Fruit fly (Drosophila melanogaster) whole organism, embryonic: Measurements from ENCODE around the gene Grip91.

Experiments
- ATbp ChIP-seq: fragments of 200-800 bp; sonication (Bioruptor generic); optimal IDR thresholded peaks from 2 replicates; lab custom pipeline; 2017; ENCODE audit warnings: missing biosample characterization, mild to moderate bottlenecking, missing genetic modification characterization, missing genetic modification reagents
- Aef1 ChIP-seq: fragments of 200-800 bp; sonication (Bioruptor generic); IDR thresholded peaks from 3 replicates; pipeline ENCODE4 v1.3.6; 2022; ENCODE audit warnings: missing biosample characterization, missing genetic modification characterization
- Bteb2 ChIP-seq: fragments of 200-800 bp; sonication (Bioruptor generic); optimal IDR thresholded peaks from 2 replicates; lab custom pipeline; 2016; ENCODE audit warnings: missing biosample characterization, missing genetic modification characterization
- CG10267 ChIP-seq: fragments of 200-800 bp; sonication (Bioruptor generic); optimal IDR thresholded peaks from 2 replicates; lab custom pipeline; 2018; ENCODE audit warnings: missing biosample characterization, mild to moderate bottlenecking, missing genetic modification characterization, moderate library complexity
- CG10431 ChIP-seq: fragments of 200-800 bp; sonication (Bioruptor generic); optimal IDR thresholded peaks from 3 replicates; lab custom pipeline; 2018; ENCODE audit warnings: missing biosample characterization, mild to moderate bottlenecking, missing genetic modification characterization
- CG11085 ChIP-seq: fragments of 200-800 bp; sonication (Bioruptor generic); IDR thresholded peaks from 2 replicates; pipeline ENCODE4 v1.3.6; 2022; ENCODE audit warnings: missing biosample characterization, missing genetic modification characterization
- CG11560 ChIP-seq: fragments of 200-800 bp; sonication (Bioruptor generic); IDR thresholded peaks from 3 replicates; pipeline ENCODE4 v1.3.6; 2022; ENCODE audit warnings: missing biosample characterization, missing genetic modification characterization
- CG12104 ChIP-seq: fragments of 200-800 bp; sonication (Bioruptor generic); optimal IDR thresholded peaks from 3 replicates; lab custom pipeline; 2016; ENCODE audit warnings: missing biosample characterization, missing genetic modification characterization
- CG12659 ChIP-seq: fragments of 200-800 bp; sonication (Bioruptor generic); optimal IDR thresholded peaks from 3 replicates; lab custom pipeline; 2017; ENCODE audit warnings: mild to moderate bottlenecking, missing biosample characterization, missing genetic modification reagents, missing genetic modification characterization
- CG12744 ChIP-seq: fragments of 200-800 bp; sonication (Bioruptor generic); optimal IDR thresholded peaks from 2 replicates; lab custom pipeline; 2016; ENCODE audit warnings: missing biosample characterization, missing genetic modification characterization
- CG14441 ChIP-seq: fragments of 200-800 bp; sonication (Bioruptor generic); IDR thresholded peaks from 2 replicates; pipeline ENCODE4 v1.3.6; 2022; ENCODE audit warnings: missing biosample characterization, missing genetic modification characterization
- CG14965 ChIP-seq: fragments of 200-800 bp; sonication (Bioruptor generic); optimal IDR thresholded peaks from 2 replicates; lab custom pipeline; 2016; ENCODE audit warnings: missing biosample characterization, missing genetic modification characterization, borderline replicate concordance
- CG17385 ChIP-seq: fragments of 200-800 bp; sonication (Bioruptor generic); optimal IDR thresholded peaks from 3 replicates; lab custom pipeline; 2018; ENCODE audit warnings: missing biosample characterization, mild to moderate bottlenecking, missing genetic modification characterization
- CG2678 ChIP-seq: fragments of 200-800 bp; sonication (Bioruptor generic); optimal IDR thresholded peaks from 3 replicates; lab custom pipeline; 2019; ENCODE audit warnings: missing biosample characterization, mild to moderate bottlenecking, missing genetic modification characterization, moderate library complexity
- CG31441 ChIP-seq: fragments of 200-800 bp; sonication (Bioruptor generic); IDR thresholded peaks from 2 replicates; pipeline ENCODE4 v1.3.6; 2022; ENCODE audit warnings: missing biosample characterization, missing genetic modification characterization
- CG4854 ChIP-seq: fragments of 200-800 bp; sonication (Bioruptor generic); optimal IDR thresholded peaks from 2 replicates; lab custom pipeline; 2016; ENCODE audit warnings: missing biosample characterization, missing genetic modification characterization, inconsistent platforms
- CG7786 ChIP-seq: fragments of 200-800 bp; sonication (Bioruptor generic); optimal IDR thresholded peaks from 2 replicates; lab custom pipeline; 2016; ENCODE audit warnings: missing biosample characterization, missing genetic modification characterization
- CG8089 ChIP-seq: fragments of 200-800 bp; sonication (Bioruptor generic); optimal IDR thresholded peaks from 3 replicates; lab custom pipeline; 2016; ENCODE audit warnings: missing biosample characterization, missing genetic modification characterization
- Dad ChIP-seq: fragments of 200-800 bp; sonication (Bioruptor generic); optimal IDR thresholded peaks from 3 replicates; lab custom pipeline; 2016; ENCODE audit warnings: missing biosample characterization, missing genetic modification characterization
- Dp ChIP-seq: fragments of 200-800 bp; sonication (Bioruptor generic); optimal IDR thresholded peaks from 2 replicates; lab custom pipeline; 2018; ENCODE audit warnings: missing biosample characterization, mild to moderate bottlenecking, missing genetic modification characterization, moderate library complexity
- Fer2 ChIP-seq: fragments of 200-800 bp; sonication (Bioruptor generic); optimal IDR thresholded peaks from 2 replicates; lab custom pipeline; 2018; ENCODE audit warnings: missing biosample characterization, mild to moderate bottlenecking, missing genetic modification characterization, moderate library complexity
- HLH4C ChIP-seq: fragments of 200-800 bp; sonication (Bioruptor generic); IDR thresholded peaks from 3 replicates; pipeline ENCODE4 v1.3.6; 2022; ENCODE audit warnings: missing biosample characterization, missing genetic modification characterization; ENCODE audit not compliant: partially characterized antibody
- HLH54F ChIP-seq: fragments of 200-800 bp; sonication (Bioruptor generic); optimal IDR thresholded peaks from 3 replicates; lab custom pipeline; 2016; ENCODE audit warnings: missing biosample characterization, missing genetic modification characterization
- Lim3 ChIP-seq: fragments of 200-800 bp; sonication (Bioruptor generic); IDR thresholded peaks from 2 replicates; pipeline ENCODE4 v1.3.6; 2022; ENCODE audit warnings: missing biosample characterization, missing genetic modification characterization
- MESR4 ChIP-seq: fragments of 200-800 bp; sonication (Bioruptor generic); optimal IDR thresholded peaks from 2 replicates; lab custom pipeline; 2018; ENCODE audit warnings: missing biosample characterization, mild to moderate bottlenecking, missing genetic modification characterization, moderate library complexity
- Med ChIP-seq: fragments of 200-800 bp; sonication (Bioruptor generic); peaks from one replicate; lab custom pipeline; 2016; ENCODE audit warnings: missing biosample characterization, missing genetic modification characterization, mild to moderate bottlenecking, inconsistent platforms, moderate library complexity
- Oli ChIP-seq: fragments of 200-800 bp; sonication (Bioruptor generic); optimal IDR thresholded peaks from 2 replicates; lab custom pipeline; 2018; ENCODE audit warnings: missing biosample characterization, mild to moderate bottlenecking, missing genetic modification characterization, moderate library complexity
- Optix ChIP-seq: fragments of 200-800 bp; sonication (Bioruptor generic); IDR thresholded peaks from 3 replicates; pipeline ENCODE4 v1.3.6; 2022; ENCODE audit warnings: missing biosample characterization, missing genetic modification characterization
- Scr ChIP-seq: fragments of 200-800 bp; sonication (Bioruptor generic); IDR thresholded peaks from 2 replicates; pipeline ENCODE4 v1.3.6; 2022; ENCODE audit warnings: missing biosample characterization, missing genetic modification characterization; ENCODE audit not compliant: partially characterized antibody
- Ssrp ChIP-seq: fragments of 200-800 bp; sonication (Bioruptor generic); optimal IDR thresholded peaks from 2 replicates; lab custom pipeline; 2018; ENCODE audit warnings: missing biosample characterization, mild to moderate bottlenecking, missing genetic modification characterization, moderate library complexity
- Trl ChIP-seq, 3 experiments: fragments of >200 bp in 2 of 3; fragments of 200-800 bp in 1 of 3; sonication (Bioruptor generic) in 1 of 3; optimal IDR thresholded peaks; 2 replicates in 1 of 3; 3 replicates in 2 of 3; lab custom pipeline; 2016 to 2017; ENCODE audit warnings: missing biosample characterization in 1 of 3, missing genetic modification characterization in 1 of 3
- dati ChIP-seq: fragments of 200-800 bp; sonication (Bioruptor generic); IDR thresholded peaks from 2 replicates; pipeline ENCODE4 v1.3.6; 2022; ENCODE audit warnings: missing biosample characterization, missing genetic modification characterization
- dmrt99B ChIP-seq: fragments of 200-800 bp; sonication (Bioruptor generic); optimal IDR thresholded peaks from 2 replicates; lab custom pipeline; 2018; ENCODE audit warnings: missing biosample characterization, mild to moderate bottlenecking, missing genetic modification characterization, moderate library complexity
- ems ChIP-seq: fragments of 200-800 bp; sonication (Bioruptor generic); optimal IDR thresholded peaks from 3 replicates; lab custom pipeline; 2016; ENCODE audit warnings: missing biosample characterization, missing genetic modification characterization
- her ChIP-seq: fragments of 200-800 bp; sonication (Bioruptor generic); optimal IDR thresholded peaks from 2 replicates; lab custom pipeline; 2016; ENCODE audit warnings: missing biosample characterization, missing genetic modification characterization
- inv ChIP-seq: fragments of 200-800 bp; sonication (Bioruptor generic); IDR thresholded peaks from 2 replicates; pipeline ENCODE4 v1.3.6; 2022; ENCODE audit warnings: missing biosample characterization, missing genetic modification characterization; ENCODE audit not compliant: partially characterized antibody
- jumu ChIP-seq: fragments of 200-800 bp; sonication (Bioruptor generic); optimal IDR thresholded peaks from 3 replicates; lab custom pipeline; 2016; ENCODE audit warnings: missing biosample characterization, missing genetic modification characterization
- kni ChIP-seq: fragments of 200-800 bp; sonication (Bioruptor generic); optimal IDR thresholded peaks from 3 replicates; lab custom pipeline; 2017; ENCODE audit warnings: mild to moderate bottlenecking, missing biosample characterization, missing genetic modification reagents, missing genetic modification characterization
- mam ChIP-seq: fragments of 200-800 bp; sonication (Bioruptor generic); optimal IDR thresholded peaks from 3 replicates; lab custom pipeline; 2016; ENCODE audit warnings: missing biosample characterization, missing genetic modification characterization
- nerfin-1 ChIP-seq: fragments of 200-800 bp; sonication (Bioruptor generic); optimal IDR thresholded peaks from 3 replicates; lab custom pipeline; 2019; ENCODE audit warnings: missing biosample characterization, mild to moderate bottlenecking, missing genetic modification characterization, moderate library complexity
- pan ChIP-seq, 4 experiments: fragments of >200 bp in 3 of 4; fragments of 200-800 bp in 1 of 4; sonication (Bioruptor generic) in 1 of 4; optimal IDR thresholded peaks in 3 of 4; IDR thresholded peaks in 1 of 4; 2 replicates each; pipeline versions ENCODE4 v1.3.6 to Lab custom; 2017 to 2022; ENCODE audit warnings: missing biosample characterization in 2 of 4, missing genetic modification characterization in 2 of 4, mixed read lengths in 1 of 4
- phol ChIP-seq: fragments of 200-800 bp; sonication (Bioruptor generic); optimal IDR thresholded peaks from 3 replicates; lab custom pipeline; 2018; ENCODE audit warnings: missing biosample characterization, mild to moderate bottlenecking, missing genetic modification characterization, moderate library complexity
- pita ChIP-seq: fragments of 200-800 bp; sonication (Bioruptor generic); optimal IDR thresholded peaks from 2 replicates; lab custom pipeline; 2017; ENCODE audit warnings: missing biosample characterization, mild to moderate bottlenecking, missing genetic modification characterization
- rib ChIP-seq: fragments of 200-800 bp; sonication (Bioruptor generic); IDR thresholded peaks from 2 replicates; pipeline ENCODE4 v1.3.6; 2022; ENCODE audit warnings: missing biosample characterization, missing genetic modification characterization
- shn ChIP-seq: fragments of 200-800 bp; sonication (Bioruptor generic); optimal IDR thresholded peaks from 3 replicates; lab custom pipeline; 2016; ENCODE audit warnings: missing biosample characterization, missing genetic modification characterization
- sima ChIP-seq: fragments of 200-800 bp; sonication (Bioruptor generic); optimal IDR thresholded peaks from 2 replicates; lab custom pipeline; 2016; ENCODE audit warnings: missing biosample characterization, missing genetic modification characterization
- trem ChIP-seq: fragments of 200-800 bp; optimal IDR thresholded peaks from 3 replicates; lab custom pipeline; 2019; ENCODE audit warnings: missing biosample characterization, mild to moderate bottlenecking, missing genetic modification characterization, moderate library complexity
- twi ChIP-seq: fragments of 200-800 bp; optimal IDR thresholded peaks from 2 replicates; lab custom pipeline; 2019; ENCODE audit warnings: missing biosample characterization, mild to moderate bottlenecking, missing genetic modification characterization, moderate library complexity
- usp ChIP-seq: fragments of >200 bp; optimal IDR thresholded peaks from 2 replicates; lab custom pipeline; 2017; ENCODE audit warnings: missing biosample characterization, missing genetic modification characterization
- vfl ChIP-seq: fragments of 200-800 bp; sonication (Bioruptor generic); optimal IDR thresholded peaks from 2 replicates; lab custom pipeline; 2016; ENCODE audit warnings: missing biosample characterization, missing genetic modification characterization

Gene Grip91

dm6 chrX:13787282-13787850, 42.9 kb upstream of the Grip91 start (continued):
- TF ChIP-seq usp (GFP tag; lab: Kevin White, UChicago) (no peak), Med (GFP tag; lab: Kevin White, UChicago) (peak; percentile 81), CG8089 (GFP tag; lab: Kevin White, UChicago) (no peak), CG11560 (tag; lab: Robert Waterston, UW) (no peak), mam (GFP tag; lab: Kevin White, UChicago) (no peak), trem (no peak), jumu (GFP tag; lab: Kevin White, UChicago) (no peak), CG2678 (peak; percentile 31), CG7786 (GFP tag; lab: Kevin White, UChicago) (no peak), Aef1 (GFP tag; lab: Robert Waterston, UW) (no peak), Trl (optimal IDR thresholded peaks at IDR 0.05; lab: Kevin White, UChicago) (no peak), Trl (GFP tag; optimal IDR thresholded peaks at IDR 0.05; lab: Kevin White, UChicago) (no peak), phol (tag; lab: Kevin White, UChicago) (peak; percentile 24), HLH4C (peak; percentile 62; the same call in 2 of the 3 replicates), Dad (GFP tag; lab: Kevin White, UChicago) (no peak), ems (GFP tag; lab: Kevin White, UChicago) (no peak), Ssrp (no peak), pan (optimal IDR thresholded peaks at IDR 0.05; lab: Kevin White, UChicago) (no peak), pan (GFP tag; optimal IDR thresholded peaks at IDR 0.05 in 1 of 2, IDR thresholded peaks at IDR 0.05 in 1 of 2) (no peak), CG31441 (GFP tag; lab: Robert Waterston, UW) (peak; percentile 22; the same call in 1 of the 2 replicates), shn (GFP tag; lab: Kevin White, UChicago) (no peak), dati (GFP tag; lab: Robert Waterston, UW) (no peak), ATbp (GFP tag; lab: Kevin White, UChicago) (no peak), MESR4 (GFP tag; lab: Kevin White, UChicago) (no peak), Bteb2 (GFP tag; lab: Kevin White, UChicago) (no peak), sima (no peak), Scr (GFP tag; lab: Robert Waterston, UW) (no peak), CG4854 (GFP tag; lab: Kevin White, UChicago) (no peak), pita (GFP tag; lab: Kevin White, UChicago) (no peak), CG14965 (GFP tag; lab: Kevin White, UChicago) (no peak), Dp (GFP tag; lab: Kevin White, UChicago) (no peak), Optix (no peak), CG10267 (tag; lab: Kevin White, UChicago) (no peak), CG12744 (GFP tag; lab: Kevin White, UChicago) (no peak), CG12659 (GFP tag; lab: Kevin White, UChicago) (no peak), CG10431 (no peak), inv (GFP tag; lab: Robert Waterston, UW) (no peak), dmrt99B (tag; lab: Kevin White, UChicago) (peak; percentile 6), CG17385 (GFP tag; lab: Kevin White, UChicago) (no peak), nerfin-1 (tag; lab: Kevin White, UChicago) (peak; percentile 88), Lim3 (GFP tag; lab: Robert Waterston, UW) (no peak), CG11085 (no peak), HLH54F (GFP tag; lab: Kevin White, UChicago) (no peak), vfl (GFP tag; lab: Kevin White, UChicago) (no peak), CG14441 (GFP tag; lab: Robert Waterston, UW) (no peak), rib (GFP tag; lab: Robert Waterston, UW) (no peak), Fer2 (tag; lab: Kevin White, UChicago) (no peak), CG12104 (GFP tag; lab: Kevin White, UChicago) (no peak), twi (tag; lab: Kevin White, UChicago) (no peak), Oli (peak; percentile 8), her (no peak), kni (GFP tag; lab: Kevin White, UChicago) (peak; percentile 16)
